Fruit fly (Drosophila melanogaster): ENCODE measurements around the gene CG6983.

CG6983 gene

DNA sequence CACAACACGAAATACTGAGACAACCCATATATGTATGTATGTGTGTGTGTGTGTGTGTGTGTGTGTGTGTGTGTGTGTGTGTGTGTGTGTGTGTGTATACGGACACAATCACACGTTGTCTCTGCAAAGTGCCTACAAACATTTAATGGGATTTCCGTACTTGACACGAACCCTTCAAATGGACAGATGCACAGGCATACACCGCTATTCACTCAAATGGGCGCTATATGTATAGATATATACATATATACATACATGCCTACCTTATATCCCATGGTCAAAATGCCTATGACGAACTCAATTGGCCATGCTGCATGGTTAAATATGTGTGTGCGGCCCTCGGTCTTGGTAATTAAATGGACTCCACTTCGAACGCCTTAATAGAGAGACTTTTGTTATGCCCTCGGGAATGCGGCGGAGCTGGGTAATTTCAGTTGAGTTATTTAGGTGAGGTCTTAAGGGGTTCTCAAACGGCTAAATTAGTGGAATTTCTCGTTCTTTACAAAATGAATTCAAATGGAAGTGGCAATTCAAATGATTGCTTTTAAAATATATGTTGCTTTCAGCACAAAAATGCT is 7.4 kb upstream of the CG6983 start:
- TF ChIP-seq usp (GFP tag; optimal IDR thresholded peaks at IDR 0.05), result no peak
- TF ChIP-seq Dfd (GFP tag; optimal IDR thresholded peaks at IDR 0.05), result peak; percentile 67

- TF ChIP-seq dl (GFP tag; optimal IDR thresholded peaks at IDR 0.05; ENCODE audit: insufficient read depth in 1 of 2, partially characterized antibody in 2 of 2), result no peak
- TF ChIP-seq ey (GFP tag; optimal IDR thresholded peaks at IDR 0.05), result peak; percentile 90
- TF ChIP-seq N (GFP tag; optimal IDR thresholded peaks at IDR 0.05), result no peak
- peak; percentile 71 for TF ChIP-seq CG32264 (GFP tag; optimal IDR thresholded peaks at IDR 0.05)
- peak; percentile 72 for TF ChIP-seq CrebA (GFP tag; optimal IDR thresholded peaks at IDR 0.05; ENCODE audit: borderline replicate concordance)
- peak; percentile 97 for TF ChIP-seq Sp1 (GFP tag; optimal IDR thresholded peaks at IDR 0.05)
- TF ChIP-seq psq (GFP tag; optimal IDR thresholded peaks at IDR 0.05), result peak; percentile 91
- TF ChIP-seq foxo (GFP tag; optimal IDR thresholded peaks at IDR 0.05), result peak in 1 of 2 experiments; percentile 96
- peak; percentile 95 for TF ChIP-seq fru (GFP tag; optimal IDR thresholded peaks at IDR 0.05)
- no peak for TF ChIP-seq pan (optimal IDR thresholded peaks at IDR 0.05)
- peak; percentile 86 for TF ChIP-seq Rel (GFP tag; optimal IDR thresholded peaks at IDR 0.05)
- TF ChIP-seq Rel (tag; optimal IDR thresholded peaks at IDR 0.05), result peak; percentile 55
- peak; percentile 91 for TF ChIP-seq dmrt93B (GFP tag; optimal IDR thresholded peaks at IDR 0.05)
- TF ChIP-seq jim (GFP tag; optimal IDR thresholded peaks at IDR 0.05), result no peak
- TF ChIP-seq Mio (GFP tag; optimal IDR thresholded peaks at IDR 0.05), result no peak
- TF ChIP-seq Dfd (GFP tag; optimal IDR thresholded peaks at IDR 0.05), result peak; percentile 60
- TF ChIP-seq Vsx2 (GFP tag; optimal IDR thresholded peaks at IDR 0.05; ENCODE audit: partially characterized antibody), result peak; percentile 71
- no peak for TF ChIP-seq Myc (optimal IDR thresholded peaks at IDR 0.05)
- TF ChIP-seq tai (GFP tag; optimal IDR thresholded peaks at IDR 0.05), result peak; percentile 80
- TF ChIP-seq rgr (GFP tag; optimal IDR thresholded peaks at IDR 0.05), result peak; percentile 92
- TF ChIP-seq OdsH (GFP tag; optimal IDR thresholded peaks at IDR 0.05), result peak; percentile 95
- TF ChIP-seq brk (GFP tag; optimal IDR thresholded peaks at IDR 0.05), result peak; percentile 80
- TF ChIP-seq CG9705 (GFP tag; optimal IDR thresholded peaks at IDR 0.05), result peak; percentile 82
- TF ChIP-seq Hr83 (GFP tag; optimal IDR thresholded peaks at IDR 0.05; ENCODE audit: poor library complexity, severe bottlenecking), result no peak
- no peak for TF ChIP-seq lola (GFP tag; optimal IDR thresholded peaks at IDR 0.05)
- TF ChIP-seq woc (GFP tag; optimal IDR thresholded peaks at IDR 0.05), result peak; percentile 79
- peak; percentile 95 for TF ChIP-seq h (GFP tag; optimal IDR thresholded peaks at IDR 0.05)
- TF ChIP-seq Dif (GFP tag; optimal IDR thresholded peaks at IDR 0.05; ENCODE audit: partially characterized antibody), result peak; percentile 35
- TF ChIP-seq br (GFP tag; optimal IDR thresholded peaks at IDR 0.05), result peak; percentile 90
- peak; percentile 84 for TF ChIP-seq sage (GFP tag; optimal IDR thresholded peaks at IDR 0.05)
- TF ChIP-seq Hnf4 (GFP tag; optimal IDR thresholded peaks at IDR 0.05), result peak; percentile 85
- no peak for TF ChIP-seq Abd-B (GFP tag; optimal IDR thresholded peaks at IDR 0.05)
- TF ChIP-seq dsf (GFP tag; optimal IDR thresholded peaks at IDR 0.05; ENCODE audit: borderline replicate concordance), result peak; percentile 50
- TF ChIP-seq GATAd (GFP tag; optimal IDR thresholded peaks at IDR 0.05), result no peak
- TF ChIP-seq Jra (GFP tag; optimal IDR thresholded peaks at IDR 0.05), result peak; percentile 36
- no peak for TF ChIP-seq usp (GFP tag; optimal IDR thresholded peaks at IDR 0.05)
- TF ChIP-seq sv (GFP tag; optimal IDR thresholded peaks at IDR 0.05), result peak; percentile 70
- TF ChIP-seq Hr78 (GFP tag; optimal IDR thresholded peaks at IDR 0.05), result no peak
- peak; percentile 95 for TF ChIP-seq HLH106 (tag; optimal IDR thresholded peaks at IDR 0.05)
Measured at dm6 chr3L:8455015-8455908, 6.1 kb upstream of the CG6983 start.
